Fruit fly (Drosophila melanogaster): ENCODE measurements around the gene CG3919.

The CG3919 gene

dm6 chr3L:14374499-14374898, 35.9 kb upstream of the CG3919 start (continued):
- TF ChIP-seq eg (GFP tag; IDR thresholded peaks at IDR 0.05): peak; percentile 20; the same call in 1 of the 3 replicates
- peak; percentile 75 for TF ChIP-seq CG3919 (GFP tag; optimal IDR thresholded peaks at IDR 0.05)
- TF ChIP-seq acj6 (GFP tag; optimal IDR thresholded peaks at IDR 0.05): peak; percentile 77
- peak; percentile 45 for TF ChIP-seq CG15336 (GFP tag; IDR thresholded peaks at IDR 0.05)
- peak; percentile 83 for TF ChIP-seq CG10631 (GFP tag; optimal IDR thresholded peaks at IDR 0.05)
- peak; percentile 68 for TF ChIP-seq Met (GFP tag; optimal IDR thresholded peaks at IDR 0.05)
- peak; percentile 59 for TF ChIP-seq net (GFP tag; optimal IDR thresholded peaks at IDR 0.05)
- TF ChIP-seq CG8119 (GFP tag; IDR thresholded peaks at IDR 0.05): peak; percentile 71
- peak; percentile 77 for TF ChIP-seq esn (GFP tag; optimal IDR thresholded peaks at IDR 0.05)
- TF ChIP-seq spab (GFP tag; optimal IDR thresholded peaks at IDR 0.05): peak; percentile 82
- peak; percentile 42 for TF ChIP-seq CG6854 (GFP tag; optimal IDR thresholded peaks at IDR 0.05)
- TF ChIP-seq pdm3 (GFP tag; optimal IDR thresholded peaks at IDR 0.05): peak; percentile 77
- peak; percentile 69 for TF ChIP-seq CG10669 (GFP tag; optimal IDR thresholded peaks at IDR 0.05)
- peak; percentile 65 for TF ChIP-seq CG32006 (GFP tag; optimal IDR thresholded peaks at IDR 0.05)
- peak; percentile 10 for TF ChIP-seq CG11762 (GFP tag; optimal IDR thresholded peaks at IDR 0.05; ENCODE audit: insufficient read depth)
- TF ChIP-seq CG11294 (GFP tag; IDR thresholded peaks at IDR 0.05): no peak
- no peak for TF ChIP-seq fkh (GFP tag; optimal IDR thresholded peaks at IDR 0.05)
- TF ChIP-seq CG4318 (GFP tag; optimal IDR thresholded peaks at IDR 0.05): peak; percentile 6
- peak; percentile 64 for TF ChIP-seq topi (GFP tag; optimal IDR thresholded peaks at IDR 0.05)
- no peak for TF ChIP-seq Eip93F (GFP tag; optimal IDR thresholded peaks at IDR 0.05)
- peak; percentile 84 for TF ChIP-seq Sox14 (GFP tag; optimal IDR thresholded peaks at IDR 0.05)
- peak; percentile 68 to 79 for TF ChIP-seq salr (GFP tag; optimal IDR thresholded peaks at IDR 0.05)
- peak; percentile 72 for TF ChIP-seq Smox (GFP tag; optimal IDR thresholded peaks at IDR 0.05)
- TF ChIP-seq CG34406 (GFP tag; optimal IDR thresholded peaks at IDR 0.05): peak; percentile 55
- TF ChIP-seq CG7368 (GFP tag; optimal IDR thresholded peaks at IDR 0.05): peak; percentile 51
- TF ChIP-seq fd59A (GFP tag; optimal IDR thresholded peaks at IDR 0.05): peak; percentile 88
- peak; percentile 81 for TF ChIP-seq CG3032 (tag; optimal IDR thresholded peaks at IDR 0.05)
- peak; percentile 16 for TF ChIP-seq CG8319 (GFP tag; optimal IDR thresholded peaks at IDR 0.05)
- peak; percentile 45 for TF ChIP-seq Ets21C (GFP tag; optimal IDR thresholded peaks at IDR 0.05)
- TF ChIP-seq CG6808 (GFP tag; optimal IDR thresholded peaks at IDR 0.05): peak; percentile 84
- TF ChIP-seq ss (GFP tag; optimal IDR thresholded peaks at IDR 0.05): peak; percentile 86
- TF ChIP-seq Sox102F (GFP tag; optimal IDR thresholded peaks at IDR 0.05): peak; percentile 77
- TF ChIP-seq CG6163 (GFP tag; IDR thresholded peaks at IDR 0.05): peak; percentile 91
- TF ChIP-seq Lpt (GFP tag; optimal IDR thresholded peaks at IDR 0.05): no peak
- peak; percentile 14 for TF ChIP-seq CG6276 (GFP tag; optimal IDR thresholded peaks at IDR 0.05)
- peak; percentile 69 for TF ChIP-seq CG6792 (GFP tag; optimal IDR thresholded peaks at IDR 0.05)
- TF ChIP-seq Hr39 (GFP tag; optimal IDR thresholded peaks at IDR 0.05): peak; percentile 70
- peak; percentile 40 for TF ChIP-seq Blimp-1 (GFP tag; optimal IDR thresholded peaks at IDR 0.05)
- TF ChIP-seq CG31627 (GFP tag; optimal IDR thresholded peaks at IDR 0.05): peak; percentile 73
- TF ChIP-seq dac (GFP tag; optimal IDR thresholded peaks at IDR 0.05): no peak
- TF ChIP-seq fd85E (GFP tag; optimal IDR thresholded peaks at IDR 0.05): no peak

- TF ChIP-seq CG8119 (GFP tag; IDR thresholded peaks at IDR 0.05) (no peak), dsx (GFP tag; optimal IDR thresholded peaks at IDR 0.05; ENCODE audit: poor library complexity, severe bottlenecking) (peak; percentile 90), cyc (GFP tag; optimal IDR thresholded peaks at IDR 0.05) (no peak)
Observed at dm6 chr3L:14375863-14376262, 34.6 kb upstream of the CG3919 start.
